Worm (Caenorhabditis elegans): ENCODE measurements around the gene fbxa-133.

DNA sequence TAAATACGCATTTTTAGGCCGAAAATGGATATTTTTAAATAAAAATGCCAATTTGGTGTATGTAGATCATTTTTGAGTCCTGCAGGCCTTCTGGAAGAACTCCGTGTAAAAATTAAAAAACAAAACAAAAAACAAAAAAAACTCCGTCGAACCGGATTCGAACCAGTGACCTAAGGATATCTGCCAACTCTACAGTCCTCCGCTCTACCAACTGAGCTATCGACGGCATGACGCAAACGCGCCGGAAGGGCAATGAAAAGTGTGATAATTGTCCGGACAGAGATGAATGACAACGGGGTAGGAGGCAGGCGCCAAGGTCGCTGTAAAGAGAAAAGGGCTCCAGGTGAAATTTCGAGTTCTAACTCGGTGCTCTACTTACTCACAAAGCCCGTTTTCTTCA lies 42.3 kb upstream of the fbxa-133 start:
- TF ChIP-seq tbx-37 (GFP tag; conservative IDR thresholded peaks at IDR 0.05) (no peak), ama-1 (optimal IDR thresholded peaks at IDR 0.05) (no peak), pes-1 (GFP tag; IDR thresholded peaks at IDR 0.05) (peak; percentile 58; the same call in 1 of the 2 replicates), B0310.2 (tag; optimal IDR thresholded peaks at IDR 0.05) (no peak), hmg-4 (GFP tag; optimal IDR thresholded peaks at IDR 0.05) (no peak)
